Worm (Caenorhabditis elegans) whole organism, young adult: Measurements from ENCODE around the gene F36A4.5.

Experiments used
- B0261.1 ChIP-seq: sonication (generic microtip); optimal IDR thresholded peaks from 2 replicates; lab custom pipeline; 2016; ENCODE audit warnings: mild to moderate bottlenecking, missing genetic modification characterization, moderate library complexity, missing compliant biosample characterization
- F39B2.1 ChIP-seq: fragments of 200-800 bp; sonication (Bioruptor generic); IDR thresholded peaks from 2 replicates; pipeline ENCODE4 v1.3.6; 2022; ENCODE audit warnings: missing genetic modification reagents, missing genetic modification characterization, missing compliant biosample characterization
- F52B5.7 ChIP-seq: sonication (generic microtip); optimal IDR thresholded peaks from 2 replicates; lab custom pipeline; 2016; ENCODE audit warnings: mild to moderate bottlenecking, missing genetic modification characterization, missing compliant biosample characterization
- F57C9.4 ChIP-seq: sonication (generic microtip); optimal IDR thresholded peaks from 2 replicates; lab custom pipeline; 2017; ENCODE audit warnings: mild to moderate bottlenecking, missing genetic modification characterization, missing compliant biosample characterization
- K11D2.4 ChIP-seq: fragments of 200-800 bp; sonication (Bioruptor generic); IDR thresholded peaks from 2 replicates; pipeline ENCODE4 v1.3.6; 2022; ENCODE audit warnings: missing genetic modification reagents, missing genetic modification characterization, missing compliant biosample characterization
- K12H6.12 ChIP-seq: fragments of 200-800 bp; sonication (Bioruptor generic); optimal IDR thresholded peaks from 2 replicates; lab custom pipeline; 2018; ENCODE audit warnings: mild to moderate bottlenecking, missing genetic modification characterization, missing compliant biosample characterization
- T07F8.4 ChIP-seq: sonication (generic microtip); optimal IDR thresholded peaks from 2 replicates; lab custom pipeline; 2016; ENCODE audit warnings: mild to moderate bottlenecking, missing genetic modification characterization, moderate library complexity, missing compliant biosample characterization
- Y56A3A.18 ChIP-seq: fragments of 200-800 bp; sonication (Bioruptor generic); IDR thresholded peaks from 2 replicates; pipeline ENCODE4 v1.3.6; 2022; ENCODE audit warnings: missing genetic modification reagents, missing genetic modification characterization, missing compliant biosample characterization
- Y79H2A.3 ChIP-seq: fragments of 200-800 bp; sonication (Bioruptor generic); conservative IDR thresholded peaks from 2 replicates; pipeline ENCODE4 v1.3.6; 2022; ENCODE audit warnings: missing genetic modification reagents, missing genetic modification characterization, missing compliant biosample characterization
- ama-1 ChIP-seq, 3 experiments: fragments of 150-350 bp in 1 of 3; sonication (generic microtip) in 2 of 3; optimal IDR thresholded peaks; 2 replicates each; lab custom pipeline; 2014 to 2018; ENCODE audit warnings: missing biosample characterization in 2 of 3, missing genetic modification characterization in 2 of 3, missing genetic modification reagents in 2 of 3
- aptf-3 ChIP-seq: fragments of 200-800 bp; sonication (Bioruptor generic); IDR thresholded peaks from 2 replicates; pipeline ENCODE4 v1.3.6; 2022; ENCODE audit warnings: missing genetic modification characterization, missing compliant biosample characterization
- cebp-1 ChIP-seq, 2 experiments: fragments of 200-800 bp in 1 of 2; sonication (Bioruptor generic) in 1 of 2; sonication (generic microtip) in 1 of 2; IDR thresholded peaks in 1 of 2; optimal IDR thresholded peaks in 1 of 2; 2 replicates each; pipeline versions ENCODE4 v1.3.6 to Lab custom; 2017 to 2022; ENCODE audit warnings: missing compliant biosample characterization in 2 of 2, missing genetic modification characterization in 2 of 2, mild to moderate bottlenecking in 1 of 2, missing genetic modification reagents in 1 of 2, moderate library complexity in 1 of 2
- ceh-100 ChIP-seq: fragments of 200-800 bp; sonication (Bioruptor generic); IDR thresholded peaks from 2 replicates; pipeline ENCODE4 v1.3.6; 2022; ENCODE audit warnings: missing genetic modification reagents, missing genetic modification characterization, missing compliant biosample characterization
- ceh-27 ChIP-seq: fragments of 200-800 bp; sonication (Bioruptor generic); optimal IDR thresholded peaks from 2 replicates; lab custom pipeline; 2018; ENCODE audit warnings: mild to moderate bottlenecking, missing genetic modification characterization, moderate library complexity, missing compliant biosample characterization
- ceh-40 ChIP-seq: fragments of 200-800 bp; sonication (Bioruptor generic); IDR thresholded peaks from 2 replicates; pipeline ENCODE4 v1.3.6; 2022; ENCODE audit warnings: missing genetic modification characterization, missing compliant biosample characterization
- ceh-79 ChIP-seq: sonication (generic microtip); optimal IDR thresholded peaks from 2 replicates; lab custom pipeline; 2017; ENCODE audit warnings: mild to moderate bottlenecking, missing genetic modification characterization, missing compliant biosample characterization
- dox-1 ChIP-seq: fragments of 200-800 bp; sonication (Bioruptor generic); IDR thresholded peaks from 2 replicates; pipeline ENCODE4 v1.3.6; 2022; ENCODE audit warnings: missing genetic modification reagents, missing genetic modification characterization, missing compliant biosample characterization
- dpff-1 ChIP-seq: sonication (generic microtip); optimal IDR thresholded peaks from 2 replicates; lab custom pipeline; 2017; ENCODE audit warnings: mild to moderate bottlenecking, missing genetic modification characterization, missing compliant biosample characterization
- him-1 ChIP-seq: sonication (generic microtip); optimal IDR thresholded peaks from 2 replicates; lab custom pipeline; 2016; ENCODE audit warnings: missing genotype, missing genetic modification reagents, missing genetic modification characterization, missing compliant biosample characterization
- hmg-1.2 ChIP-seq: fragments of 200-800 bp; sonication (Bioruptor generic); IDR thresholded peaks from 2 replicates; pipeline ENCODE4 v1.3.6; 2022; ENCODE audit warnings: missing genetic modification reagents, missing genetic modification characterization, missing compliant biosample characterization
- lag-1 ChIP-seq: fragments of 200-800 bp; sonication (Bioruptor generic); IDR thresholded peaks from 2 replicates; pipeline ENCODE4 v1.3.6; 2022; ENCODE audit warnings: missing genetic modification reagents, missing genetic modification characterization, missing compliant biosample characterization
- let-607 ChIP-seq, 2 experiments: fragments of 200-800 bp in 1 of 2; sonication (Bioruptor generic) in 1 of 2; sonication (generic microtip) in 1 of 2; optimal IDR thresholded peaks; 2 replicates each; lab custom pipeline; 2016 to 2018; ENCODE audit warnings: mild to moderate bottlenecking in 2 of 2, missing compliant biosample characterization in 2 of 2, missing genetic modification characterization in 2 of 2, moderate library complexity in 2 of 2, missing genotype in 1 of 2
- lir-1 ChIP-seq: fragments of 200-800 bp; sonication (Bioruptor generic); conservative IDR thresholded peaks from 2 replicates; pipeline ENCODE4 v1.3.6; 2022; ENCODE audit warnings: missing genetic modification reagents, missing genetic modification characterization, missing compliant biosample characterization
- mcd-1 ChIP-seq: fragments of 200-800 bp; sonication (Bioruptor generic); IDR thresholded peaks from 2 replicates; pipeline ENCODE4 v1.3.6; 2022; ENCODE audit warnings: missing genetic modification reagents, missing genetic modification characterization, missing compliant biosample characterization
- mxl-1 ChIP-seq: sonication (generic microtip); optimal IDR thresholded peaks from 2 replicates; lab custom pipeline; 2016; ENCODE audit warnings: missing genetic modification characterization, missing compliant biosample characterization
- nhr-80 ChIP-seq: sonication (generic microtip); optimal IDR thresholded peaks from 2 replicates; lab custom pipeline; 2016; ENCODE audit warnings: missing genetic modification characterization, missing compliant biosample characterization
- nhr-90 ChIP-seq: sonication (generic microtip); optimal IDR thresholded peaks from 2 replicates; lab custom pipeline; 2016; ENCODE audit warnings: missing genotype, mild to moderate bottlenecking, missing genetic modification characterization, missing compliant biosample characterization
- rcor-1 ChIP-seq: fragments of 200-800 bp; sonication (Bioruptor generic); IDR thresholded peaks from 2 replicates; pipeline ENCODE4 v1.3.6; 2022; ENCODE audit warnings: missing genetic modification reagents, missing genetic modification characterization, missing compliant biosample characterization
- repo-1 ChIP-seq: sonication (generic microtip); optimal IDR thresholded peaks from 2 replicates; lab custom pipeline; 2017; ENCODE audit warnings: mild to moderate bottlenecking, missing genetic modification characterization, missing compliant biosample characterization
- rpc-1 ChIP-seq, 2 experiments: fragments of 150-350 bp in 1 of 2; sonication (generic microtip) in 1 of 2; optimal IDR thresholded peaks; 2 replicates each; lab custom pipeline; 2014 to 2018; ENCODE audit warnings: missing biosample characterization in 1 of 2, missing genetic modification characterization in 1 of 2, missing genetic modification reagents in 1 of 2, missing genotype in 1 of 2
- sea-2 ChIP-seq: fragments of 200-800 bp; sonication (Bioruptor generic); IDR thresholded peaks from 2 replicates; pipeline ENCODE4 v1.3.6; 2022; ENCODE audit warnings: missing genetic modification characterization, missing compliant biosample characterization
- snpc-4 ChIP-seq, 5 experiments: fragments of 150-350 bp in 1 of 5; sonication (generic microtip) in 4 of 5; optimal IDR thresholded peaks; 2 replicates each; lab custom pipeline; 2014 to 2018; ENCODE audit warnings: missing genetic modification characterization in 5 of 5, missing biosample characterization in 3 of 5, antibody characterized with exemption in 2 of 5, mild to moderate bottlenecking in 2 of 5, missing compliant biosample characterization in 2 of 5, missing genotype in 2 of 5, moderate library complexity in 2 of 5, missing genetic modification reagents in 1 of 5

The F36A4.5 gene

DNA sequence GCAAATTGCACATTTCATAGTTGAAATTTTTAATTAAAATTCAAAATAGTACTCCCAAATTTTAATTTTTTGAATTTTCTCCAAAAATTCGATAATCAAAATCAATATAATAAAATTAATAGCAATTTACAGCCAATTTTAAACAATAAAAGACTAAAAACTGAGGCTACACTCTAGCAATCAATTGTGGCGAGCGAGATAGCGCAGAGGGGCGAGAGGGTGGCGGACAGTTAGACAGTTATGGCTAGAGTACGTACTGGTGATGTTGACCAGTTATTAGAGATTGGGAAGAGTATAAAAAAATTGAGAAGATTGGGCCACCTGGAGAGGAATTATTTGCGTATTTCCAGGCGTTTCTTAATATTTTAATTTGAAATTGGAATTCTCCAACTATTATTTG, 12.4 kb downstream of the F36A4.5 start, which contains the start of gene nhr-78:
Gene nhr-78, minus strand, starts transcription at position 182 of the 400 bp plus-strand sequence.
- TF ChIP-seq ceh-40 (GFP tag; lab: Robert Waterston, UW) (no peak), mcd-1 (GFP tag; lab: Robert Waterston, UW) (0 out of 2 replicates have a peak, but pooled peaks have one; percentile 22), hmg-1.2 (peak; percentile 94)

DNA sequence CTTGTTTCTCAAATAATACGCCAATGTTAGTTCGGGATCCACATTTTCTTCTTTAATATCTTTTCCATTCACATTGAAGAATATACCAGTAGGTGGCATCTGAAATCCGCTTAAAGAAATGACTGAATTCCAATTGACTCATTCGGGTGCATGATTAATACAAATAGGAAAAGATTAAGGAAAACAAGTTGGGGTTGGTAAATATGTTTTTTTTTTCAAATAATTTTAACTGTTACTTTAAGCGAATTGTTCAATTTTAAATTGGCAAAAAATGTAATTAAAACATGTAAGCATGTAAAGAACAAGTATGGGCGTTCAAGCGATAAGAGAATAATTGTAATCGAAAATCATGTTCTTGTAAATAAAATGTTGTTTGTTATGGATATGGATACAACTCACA, 18.7 kb downstream of the F36A4.5 start, which contains the start of gene F15E6.6:
Gene F15E6.6, minus strand, starts transcription at position 101 of the 400 bp plus-strand sequence.
- TF ChIP-seq snpc-4 (GFP tag; optimal IDR thresholded peaks at IDR 0.05; lab: Kevin White, UChicago) (no peak), snpc-4 (tag; optimal IDR thresholded peaks at IDR 0.05; lab: Kevin White, UChicago) (no peak), nhr-90 (tag; lab: Kevin White, UChicago) (no peak), F39B2.1 (GFP tag; lab: Robert Waterston, UW) (no peak), T07F8.4 (tag; lab: Kevin White, UChicago) (no peak), lir-1 (GFP tag; lab: Robert Waterston, UW) (no peak), aptf-3 (no peak), K11D2.4 (GFP tag; lab: Robert Waterston, UW) (no peak), rpc-1 (optimal IDR thresholded peaks at IDR 0.05; lab: Kevin White, UChicago) (no peak), rpc-1 (tag; optimal IDR thresholded peaks at IDR 0.05; lab: Kevin White, UChicago) (no peak), ceh-100 (GFP tag; lab: Robert Waterston, UW) (no peak), dpff-1 (no peak), ama-1 (optimal IDR thresholded peaks at IDR 0.05; lab: Kevin White, UChicago) (no peak), ama-1 (GFP tag; optimal IDR thresholded peaks at IDR 0.05; lab: Kevin White, UChicago) (no peak), dox-1 (GFP tag; lab: Robert Waterston, UW) (no peak), ceh-40 (GFP tag; lab: Robert Waterston, UW) (no peak), lag-1 (GFP tag; lab: Robert Waterston, UW) (no peak), Y56A3A.18 (GFP tag; lab: Robert Waterston, UW) (no peak)

DNA sequence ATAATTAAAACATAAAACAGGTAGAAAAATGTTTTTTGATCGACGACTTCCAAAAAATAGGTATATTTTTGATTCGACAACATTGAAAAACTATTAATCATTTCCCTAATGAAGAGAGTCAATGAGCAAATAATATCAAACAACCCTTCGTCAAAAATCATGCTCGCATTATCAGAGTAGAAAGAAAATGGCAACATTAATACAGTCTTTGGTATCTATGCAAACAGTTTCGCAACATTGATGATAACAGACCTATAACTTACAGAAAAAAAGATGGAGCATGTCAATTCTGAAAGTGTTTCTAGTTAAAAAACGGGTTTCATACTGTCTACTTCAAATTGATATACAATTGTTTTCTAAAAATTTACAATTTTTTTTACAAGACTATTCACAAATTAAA, 19.7 kb downstream of the F36A4.5 start:
- TF ChIP-seq F52B5.7 (tag; lab: Kevin White, UChicago) (no peak), cebp-1 (GFP tag; IDR thresholded peaks at IDR 0.05; lab: Robert Waterston, UW) (peak; percentile 22; the same call in 1 of the 2 replicates), cebp-1 (tag; optimal IDR thresholded peaks at IDR 0.05; lab: Kevin White, UChicago) (no peak), nhr-80 (peak; percentile 75)

DNA sequence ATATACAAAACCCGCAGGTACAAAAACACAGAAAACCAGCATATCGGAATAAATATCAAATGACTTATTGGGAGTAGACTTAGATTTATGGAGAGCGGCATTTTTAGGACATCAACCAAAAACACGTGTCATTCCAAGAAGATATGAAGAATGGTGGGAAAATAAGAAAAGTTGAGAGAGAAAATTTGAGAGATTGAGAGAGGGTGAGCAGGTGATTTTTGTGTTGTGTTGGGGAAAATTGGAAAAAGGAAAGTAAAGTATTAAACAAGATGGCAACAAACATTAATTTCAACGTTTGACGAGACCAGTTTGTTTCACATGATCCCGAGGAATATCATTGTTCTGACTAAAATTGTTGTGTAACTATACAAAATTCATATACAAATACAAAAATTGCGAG, 23.0 kb downstream of the F36A4.5 start, which contains the start of gene srv-4:
Gene srv-4, minus strand, starts transcription at position 101 of the 400 bp plus-strand sequence.
- TF ChIP-seq dpff-1 (no peak), him-1 (tag; lab: Kevin White, UChicago) (no peak), repo-1 (no peak), F57C9.4 (tag; lab: Kevin White, UChicago) (no peak), K12H6.12 (tag; lab: Kevin White, UChicago) (no peak), sea-2 (GFP tag; lab: Robert Waterston, UW) (no peak), mxl-1 (no peak), B0261.1 (tag; lab: Kevin White, UChicago) (no peak), rcor-1 (GFP tag; lab: Robert Waterston, UW) (no peak), Y79H2A.3 (GFP tag; lab: Robert Waterston, UW) (no peak), ceh-27 (GFP tag; lab: Kevin White, UChicago) (no peak), ceh-79 (tag; lab: Kevin White, UChicago) (no peak), dox-1 (GFP tag; lab: Robert Waterston, UW) (no peak), let-607 (tag; optimal IDR thresholded peaks at IDR 0.05; lab: Kevin White, UChicago) (no peak)
- TF ChIP-seq, all 124 proteins: peak for 0
